Worm (Caenorhabditis elegans): ENCODE measurements around the gene clc-6.
A peak's percentile ranks its signal among the peaks of the same experiment; 100 is the strongest.

Gene clc-6

ce11 chrV:11239187-11239725 is 43.2 kb upstream of the clc-6 start, which contains the start of the genes dvc-1 and ima-1 (continued):
- peak; percentile 73 for TF ChIP-seq nhr-19 (GFP tag; conservative IDR thresholded peaks at IDR 0.05)
- TF ChIP-seq nhr-90 (tag; optimal IDR thresholded peaks at IDR 0.05; ENCODE audit: poor library complexity): peak; percentile 74
- TF ChIP-seq hpl-2 (GFP tag; optimal IDR thresholded peaks at IDR 0.05): peak; percentile 25
- TF ChIP-seq nhr-84 (tag; optimal IDR thresholded peaks at IDR 0.05): no peak
- TF ChIP-seq dsc-1 (tag; optimal IDR thresholded peaks at IDR 0.05): peak; percentile 58
- peak; percentile 56 for TF ChIP-seq isw-1 (GFP tag; IDR thresholded peaks at IDR 0.05)
- peak; percentile 72 for TF ChIP-seq nhr-47 (tag; optimal IDR thresholded peaks at IDR 0.05)
- peak; percentile 83 for TF ChIP-seq C16A3.4 (tag; optimal IDR thresholded peaks at IDR 0.05)
- peak; percentile 51 for TF ChIP-seq tbx-2 (tag; optimal IDR thresholded peaks at IDR 0.05)
- peak; percentile 42 for TF ChIP-seq lin-39 (tag; optimal IDR thresholded peaks at IDR 0.05)
- TF ChIP-seq ceh-88 (GFP tag; IDR thresholded peaks at IDR 0.05): peak; percentile 53; the same call in 1 of the 2 replicates
- TF ChIP-seq skn-1 (tag; optimal IDR thresholded peaks at IDR 0.05): peak; percentile 53
- peak; percentile 13 for TF ChIP-seq fkh-10 (GFP tag; optimal IDR thresholded peaks at IDR 0.05)
- peak; percentile 60 to 65 for TF ChIP-seq lin-35 (GFP tag; optimal IDR thresholded peaks at IDR 0.05)
- TF ChIP-seq unc-30 (tag; optimal IDR thresholded peaks at IDR 0.05): no peak
- TF ChIP-seq mep-1 (tag; optimal IDR thresholded peaks at IDR 0.05): no peak
- peak in 1 of 2 experiments; percentile 36 for TF ChIP-seq mdl-1 (tag; optimal IDR thresholded peaks at IDR 0.05)
- peak; percentile 36 to 68 (median 62) for TF ChIP-seq dpl-1 (GFP tag; optimal IDR thresholded peaks at IDR 0.05)
- no peak for TF ChIP-seq nhr-28 (tag; optimal IDR thresholded peaks at IDR 0.05)
- TF ChIP-seq swsn-7 (tag; optimal IDR thresholded peaks at IDR 0.05): peak; percentile 71
- TF ChIP-seq elt-3 (tag; optimal IDR thresholded peaks at IDR 0.05): peak in 2 of 6 experiments; percentile 6 to 9
- peak; percentile 51; the same call in 1 of the 2 replicates for TF ChIP-seq grh-1 (GFP tag; IDR thresholded peaks at IDR 0.05)
- TF ChIP-seq lir-3 (tag; optimal IDR thresholded peaks at IDR 0.05; ENCODE audit: poor library complexity): peak; percentile 50
- TF ChIP-seq lin-13 (GFP tag; optimal IDR thresholded peaks at IDR 0.05): peak; percentile 44
- TF ChIP-seq ces-1 (GFP tag; optimal IDR thresholded peaks at IDR 0.05): no peak
- no peak for TF ChIP-seq unc-86 (tag; optimal IDR thresholded peaks at IDR 0.05)
- TF ChIP-seq snu-23 (GFP tag; optimal IDR thresholded peaks at IDR 0.05): peak; percentile 79
- TF ChIP-seq lin-14 (GFP tag; optimal IDR thresholded peaks at IDR 0.05): peak; percentile 64
- TF ChIP-seq efl-1 (optimal IDR thresholded peaks at IDR 0.05): peak; percentile 67 to 69
- TF ChIP-seq efl-1 (GFP tag; optimal IDR thresholded peaks at IDR 0.05 in 1 of 2): peak; percentile 56 to 97

- TF ChIP-seq snu-23 (GFP tag; optimal IDR thresholded peaks at IDR 0.05) (no peak), sptf-1 (tag; optimal IDR thresholded peaks at IDR 0.05) (no peak), elt-2 (tag; optimal IDR thresholded peaks at IDR 0.05) (peak; percentile 96), efl-1 (optimal IDR thresholded peaks at IDR 0.05) (no peak), efl-1 (GFP tag; optimal IDR thresholded peaks at IDR 0.05 in 1 of 2) (peak in 1 of 2 experiments; percentile 74), snpc-4 (tag; optimal IDR thresholded peaks at IDR 0.05) (no peak), xbp-1 (tag; optimal IDR thresholded peaks at IDR 0.05) (no peak), egl-27 (tag; optimal IDR thresholded peaks at IDR 0.05) (no peak), unc-86 (tag; optimal IDR thresholded peaks at IDR 0.05) (no peak), lin-15B (tag; optimal IDR thresholded peaks at IDR 0.05) (no peak)
These were observed 39.9 kb upstream of the clc-6 start for ce11 chrV:11235876-11236275.

- TF ChIP-seq blmp-1 (tag; optimal IDR thresholded peaks at IDR 0.05): peak; percentile 18
- no peak for TF ChIP-seq ztf-4 (tag; optimal IDR thresholded peaks at IDR 0.05)
These were observed 38.3 kb upstream of the clc-6 start, which contains the start of gene T19B10.5 for ce11 chrV:11234350-11234749. Gene T19B10.5 (plus strand): TSS chrV:11234650.

- TF ChIP-seq ces-1 (GFP tag; optimal IDR thresholded peaks at IDR 0.05) (no peak), blmp-1 (tag; optimal IDR thresholded peaks at IDR 0.05) (peak; percentile 80), efl-1 (optimal IDR thresholded peaks at IDR 0.05) (no peak), efl-1 (GFP tag; optimal IDR thresholded peaks at IDR 0.05 in 1 of 2) (peak in 1 of 2 experiments; percentile 2)
These were observed 35.2 kb upstream of the clc-6 start for ce11 chrV:11231177-11231576.

Measured in whole organism, L1 larva.